Worm (Caenorhabditis elegans): ENCODE data around the gene Y17G7B.18.

- TF ChIP-seq rnt-1 (tag; optimal IDR thresholded peaks at IDR 0.05) (no peak), hlh-15 (tag; optimal IDR thresholded peaks at IDR 0.05) (no peak), K09A11.1 (tag; optimal IDR thresholded peaks at IDR 0.05; ENCODE audit: insufficient read depth) (no peak), ceh-18 (tag; optimal IDR thresholded peaks at IDR 0.05) (no peak), pat-9 (tag; optimal IDR thresholded peaks at IDR 0.05) (no peak), tbx-2 (tag; optimal IDR thresholded peaks at IDR 0.05) (no peak), ceh-24 (tag; optimal IDR thresholded peaks at IDR 0.05) (no peak), ama-1 (optimal IDR thresholded peaks at IDR 0.05) (no peak), lin-11 (tag; optimal IDR thresholded peaks at IDR 0.05) (no peak)
Observed at ce11 chrII:12143558-12143957, 35.9 kb upstream of the Y17G7B.18 start.
